Fruit fly (Drosophila melanogaster) whole organism, adult: ENCODE measurements around the gene wus.

Source experiments
- CG14711 ChIP-seq: fragments of 200-800 bp; sonication (Bioruptor generic); optimal IDR thresholded peaks from 2 replicates; lab custom pipeline; 2018; ENCODE audit warnings: missing biosample characterization, mild to moderate bottlenecking, missing genetic modification characterization, moderate library complexity
- CG7045 ChIP-seq: fragments of 200-800 bp; sonication (Bioruptor generic); optimal IDR thresholded peaks from 2 replicates; lab custom pipeline; 2017; ENCODE audit warnings: missing biosample characterization, mild to moderate bottlenecking, missing genetic modification characterization
- CG7101 ChIP-seq: fragments of 200-800 bp; sonication (Bioruptor generic); optimal IDR thresholded peaks from 2 replicates; lab custom pipeline; 2018; ENCODE audit warnings: missing biosample characterization, mild to moderate bottlenecking, missing genetic modification characterization, moderate library complexity
- Clk ChIP-seq: fragments of 200-800 bp; sonication (Bioruptor generic); optimal IDR thresholded peaks from 2 replicates; lab custom pipeline; 2017; ENCODE audit warnings: missing biosample characterization, missing genetic modification characterization
- Crg-1 ChIP-seq: fragments of 200-800 bp; sonication (Bioruptor generic); optimal IDR thresholded peaks from 2 replicates; lab custom pipeline; 2016; ENCODE audit warnings: missing biosample characterization, missing genetic modification characterization
- Hr96 ChIP-seq: fragments of 200-800 bp; sonication (Bioruptor generic); optimal IDR thresholded peaks from 2 replicates; lab custom pipeline; 2016; ENCODE audit warnings: missing biosample characterization, missing genetic modification characterization

DNA sequence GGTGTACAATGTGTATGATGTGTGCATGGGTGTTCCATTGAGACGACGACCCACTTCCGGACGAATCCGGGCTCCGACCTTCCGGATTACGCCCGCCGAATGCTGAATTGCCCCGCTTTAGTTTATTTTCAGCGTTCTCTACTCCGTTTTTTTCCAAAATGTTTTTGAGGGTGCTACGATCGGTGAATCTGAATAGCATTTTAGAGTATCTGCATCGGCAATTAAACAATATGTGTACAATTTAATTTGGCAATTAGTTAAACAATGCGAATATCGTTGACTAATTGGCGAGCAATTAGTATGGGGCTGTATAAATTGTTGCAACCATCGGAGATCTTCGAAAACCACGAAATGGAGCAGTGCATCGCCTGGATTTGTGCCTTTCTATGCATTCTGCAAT, 51.2 kb downstream of the wus start, which contains the start of gene CG13002:
- TF ChIP-seq Hr96 (GFP tag; lab: Kevin White, UChicago): no peak
- no peak for TF ChIP-seq CG7045 (GFP tag; lab: Kevin White, UChicago)
- TF ChIP-seq CG14711 (tag; lab: Kevin White, UChicago): no peak
- no peak for TF ChIP-seq Crg-1 (GFP tag; lab: Kevin White, UChicago)
- no peak for TF ChIP-seq CG7101
- no peak for TF ChIP-seq Clk (GFP tag; lab: Kevin White, UChicago)
